Comparison of ENCODE assay signal across 1 fruit fly cellular context in genomic region chr3R:10080699-10081098, dm6.
A peak's percentile ranks its signal among the peaks of the same experiment; 100 is the strongest.
TF ChIP-seq lines count a peak whose summit lies in the region.

No protein-coding gene starts in this region.

TF ChIP-seq in whole organism, embryonic, 481 proteins besides CTCF, POLR2A, EP300 and RAD21 (continued from another document):
- TF ChIP-seq az2 (GFP tag; optimal IDR thresholded peaks at IDR 0.05; lab: Kevin White, UChicago) (no peak), scrt (GFP tag; optimal IDR thresholded peaks at IDR 0.05; lab: Kevin White, UChicago) (peak; percentile 4), CG18011 (GFP tag; optimal IDR thresholded peaks at IDR 0.05; lab: Kevin White, UChicago) (no peak), pfk (GFP tag; optimal IDR thresholded peaks at IDR 0.05; lab: Kevin White, UChicago) (peak; percentile 86)
